Comparison of ENCODE assay signal across 4 fruit fly cellular contexts in genomic region chr2L:3587286-3587685, dm6.
TF ChIP-seq lines count a peak whose summit lies in the region.

No protein-coding gene starts in this region.

- TF ChIP-seq CTCF in whole organism, embryonic (GFP tag; optimal IDR thresholded peaks at IDR 0.05; lab: Kevin White, UChicago) = no peak

TF ChIP-seq in whole organism, embryonic, 481 proteins besides CTCF, POLR2A, EP300 and RAD21 (continues in another document):
- TF ChIP-seq Mrtf (GFP tag; IDR thresholded peaks at IDR 0.05; lab: Robert Waterston, UW) (no peak), CG10979 (tag; optimal IDR thresholded peaks at IDR 0.05; lab: Kevin White, UChicago) (peak; percentile 76), sc (optimal IDR thresholded peaks at IDR 0.05; lab: Kevin White, UChicago) (no peak), sc (GFP tag; optimal IDR thresholded peaks at IDR 0.05; lab: Kevin White, UChicago) (no peak), Camta (GFP tag; optimal IDR thresholded peaks at IDR 0.05; lab: Kevin White, UChicago) (peak; percentile 17), Ptx1 (GFP tag; IDR thresholded peaks at IDR 0.05; lab: Robert Waterston, UW) (peak; percentile 51), Awh (GFP tag; IDR thresholded peaks at IDR 0.05; lab: Robert Waterston, UW) (peak; percentile 48), gsb (GFP tag; IDR thresholded peaks at IDR 0.05; lab: Robert Waterston, UW) (no peak), croc (GFP tag; conservative IDR thresholded peaks at IDR 0.05; lab: Robert Waterston, UW) (peak; percentile 54; the same call in 2 of the 3 replicates), h (optimal IDR thresholded peaks at IDR 0.05; lab: Kevin White, UChicago) (no peak), tgo (GFP tag; IDR thresholded peaks at IDR 0.05; lab: Robert Waterston, UW) (no peak; the same call in 2 of the 3 replicates), CG3726 (GFP tag; IDR thresholded peaks at IDR 0.05; lab: Robert Waterston, UW) (no peak), knrl (GFP tag; IDR thresholded peaks at IDR 0.05; lab: Robert Waterston, UW; ENCODE audit: partially characterized antibody) (no peak), CG4707 (GFP tag; optimal IDR thresholded peaks at IDR 0.05; lab: Kevin White, UChicago) (peak; percentile 15), CG18599 (GFP tag; optimal IDR thresholded peaks at IDR 0.05; lab: Kevin White, UChicago) (peak; percentile 21), vvl (GFP tag; IDR thresholded peaks at IDR 0.05; lab: Robert Waterston, UW) (peak; percentile 23; the same call in 1 of the 2 replicates), CG1529 (GFP tag; optimal IDR thresholded peaks at IDR 0.05; lab: Kevin White, UChicago) (peak; percentile 30), onecut (GFP tag; IDR thresholded peaks at IDR 0.05; lab: Robert Waterston, UW) (0 out of 2 replicates have a peak, but pooled peaks have one; percentile 35), bab2 (GFP tag; optimal IDR thresholded peaks at IDR 0.05; lab: Kevin White, UChicago) (peak; percentile 41), ewg (GFP tag; optimal IDR thresholded peaks at IDR 0.05; lab: Kevin White, UChicago) (no peak), dysf (GFP tag; IDR thresholded peaks at IDR 0.05; lab: Robert Waterston, UW) (peak; percentile 49; the same call in 2 of the 3 replicates), chif (GFP tag; optimal IDR thresholded peaks at IDR 0.05; lab: Kevin White, UChicago) (peak; percentile 28 to 73)

TF ChIP-seq in whole organism, prepupa, 60 proteins besides CTCF, POLR2A, EP300 and RAD21 (continues in another document):
- TF ChIP-seq CG32006 (GFP tag; optimal IDR thresholded peaks at IDR 0.05; lab: Kevin White, UChicago) (no peak), CG6808 (GFP tag; optimal IDR thresholded peaks at IDR 0.05; lab: Kevin White, UChicago) (no peak), Blimp-1 (GFP tag; optimal IDR thresholded peaks at IDR 0.05; lab: Kevin White, UChicago) (no peak), CG11294 (GFP tag; IDR thresholded peaks at IDR 0.05; lab: Robert Waterston, UW) (no peak), CG11762 (GFP tag; optimal IDR thresholded peaks at IDR 0.05; lab: Kevin White, UChicago; ENCODE audit: insufficient read depth) (no peak), Sox102F (GFP tag; optimal IDR thresholded peaks at IDR 0.05; lab: Kevin White, UChicago) (peak; percentile 50), Hr4 (GFP tag; optimal IDR thresholded peaks at IDR 0.05; lab: Kevin White, UChicago) (no peak), CG7368 (GFP tag; optimal IDR thresholded peaks at IDR 0.05; lab: Kevin White, UChicago) (no peak), OdsH (GFP tag; optimal IDR thresholded peaks at IDR 0.05; lab: Kevin White, UChicago) (peak; percentile 17), acj6 (GFP tag; optimal IDR thresholded peaks at IDR 0.05; lab: Kevin White, UChicago) (no peak), CG3032 (tag; optimal IDR thresholded peaks at IDR 0.05; lab: Kevin White, UChicago) (no peak), spab (GFP tag; optimal IDR thresholded peaks at IDR 0.05; lab: Kevin White, UChicago) (no peak), CG6276 (GFP tag; optimal IDR thresholded peaks at IDR 0.05; lab: Kevin White, UChicago) (no peak), CG3919 (GFP tag; optimal IDR thresholded peaks at IDR 0.05; lab: Kevin White, UChicago) (peak; percentile 17), CG1621 (tag; optimal IDR thresholded peaks at IDR 0.05; lab: Kevin White, UChicago) (no peak), topi (GFP tag; optimal IDR thresholded peaks at IDR 0.05; lab: Kevin White, UChicago) (peak; percentile 53), CG6854 (GFP tag; optimal IDR thresholded peaks at IDR 0.05; lab: Kevin White, UChicago) (no peak), lz (GFP tag; optimal IDR thresholded peaks at IDR 0.05; lab: Kevin White, UChicago) (peak; percentile 43), CG10631 (GFP tag; optimal IDR thresholded peaks at IDR 0.05; lab: Kevin White, UChicago) (peak; percentile 13), Sox14 (GFP tag; optimal IDR thresholded peaks at IDR 0.05; lab: Kevin White, UChicago) (peak; percentile 2), eg (GFP tag; IDR thresholded peaks at IDR 0.05; lab: Robert Waterston, UW) (no peak), Met (GFP tag; optimal IDR thresholded peaks at IDR 0.05; lab: Kevin White, UChicago) (peak; percentile 53), CG16779 (tag; optimal IDR thresholded peaks at IDR 0.05; lab: Kevin White, UChicago) (no peak), salr (GFP tag; optimal IDR thresholded peaks at IDR 0.05; lab: Kevin White, UChicago) (no peak), Ets96B (tag; optimal IDR thresholded peaks at IDR 0.05; lab: Kevin White, UChicago) (no peak)

TF ChIP-seq in whole organism, pupa, 21 proteins besides CTCF, POLR2A, EP300 and RAD21:
- TF ChIP-seq rn (GFP tag; IDR thresholded peaks at IDR 0.05; lab: Robert Waterston, UW) (no peak), D1 (tag; optimal IDR thresholded peaks at IDR 0.05; lab: Kevin White, UChicago) (no peak), CG9948 (tag; optimal IDR thresholded peaks at IDR 0.05; lab: Kevin White, UChicago) (peak; percentile 4), CG17806 (tag; optimal IDR thresholded peaks at IDR 0.05; lab: Kevin White, UChicago) (no peak), EcR (GFP tag; optimal IDR thresholded peaks at IDR 0.05; lab: Kevin White, UChicago) (no peak), CG15710 (tag; optimal IDR thresholded peaks at IDR 0.05; lab: Kevin White, UChicago) (no peak), CG14655 (GFP tag; optimal IDR thresholded peaks at IDR 0.05; lab: Kevin White, UChicago) (peak; percentile 17), CG8159 (tag; optimal IDR thresholded peaks at IDR 0.05; lab: Kevin White, UChicago) (no peak)

TF ChIP-seq in whole organism, wandering third instar larva, 38 proteins besides CTCF, POLR2A, EP300 and RAD21:
- TF ChIP-seq Sp1 (GFP tag; optimal IDR thresholded peaks at IDR 0.05; lab: Kevin White, UChicago) (peak; percentile 50), rgr (GFP tag; optimal IDR thresholded peaks at IDR 0.05; lab: Kevin White, UChicago) (peak; percentile 43), woc (GFP tag; optimal IDR thresholded peaks at IDR 0.05; lab: Kevin White, UChicago) (peak; percentile 20), GATAd (GFP tag; optimal IDR thresholded peaks at IDR 0.05; lab: Kevin White, UChicago) (no peak), br (GFP tag; optimal IDR thresholded peaks at IDR 0.05; lab: Kevin White, UChicago) (peak; percentile 29), ey (GFP tag; optimal IDR thresholded peaks at IDR 0.05; lab: Kevin White, UChicago) (peak; percentile 51), CrebA (GFP tag; optimal IDR thresholded peaks at IDR 0.05; lab: Kevin White, UChicago; ENCODE audit: borderline replicate concordance) (no peak), HLH106 (tag; optimal IDR thresholded peaks at IDR 0.05; lab: Kevin White, UChicago) (peak; percentile 44), pan (optimal IDR thresholded peaks at IDR 0.05; lab: Kevin White, UChicago) (no peak), tai (GFP tag; optimal IDR thresholded peaks at IDR 0.05; lab: Kevin White, UChicago) (no peak), jim (GFP tag; optimal IDR thresholded peaks at IDR 0.05; lab: Kevin White, UChicago) (no peak), Dfd (GFP tag; optimal IDR thresholded peaks at IDR 0.05; lab: Kevin White, UChicago) (no peak), Hnf4 (GFP tag; optimal IDR thresholded peaks at IDR 0.05; lab: Kevin White, UChicago) (peak; percentile 61), Vsx2 (GFP tag; optimal IDR thresholded peaks at IDR 0.05; lab: Kevin White, UChicago; ENCODE audit: partially characterized antibody) (no peak), Hr83 (GFP tag; optimal IDR thresholded peaks at IDR 0.05; lab: Kevin White, UChicago; ENCODE audit: poor library complexity, severe bottlenecking) (no peak), dl (GFP tag; optimal IDR thresholded peaks at IDR 0.05; lab: Kevin White, UChicago; ENCODE audit: insufficient read depth in 1 of 2, partially characterized antibody in 2 of 2) (no peak), CG32264 (GFP tag; optimal IDR thresholded peaks at IDR 0.05; lab: Kevin White, UChicago) (no peak), psq (GFP tag; optimal IDR thresholded peaks at IDR 0.05; lab: Kevin White, UChicago) (peak; percentile 13), OdsH (GFP tag; optimal IDR thresholded peaks at IDR 0.05; lab: Kevin White, UChicago) (peak; percentile 61), dmrt93B (GFP tag; optimal IDR thresholded peaks at IDR 0.05; lab: Kevin White, UChicago) (peak; percentile 16), usp (GFP tag; optimal IDR thresholded peaks at IDR 0.05; lab: Kevin White, UChicago) (no peak), foxo (GFP tag; optimal IDR thresholded peaks at IDR 0.05; lab: Kevin White, UChicago) (peak in 1 of 2 experiments; percentile 40), h (GFP tag; optimal IDR thresholded peaks at IDR 0.05; lab: Kevin White, UChicago) (peak; percentile 61), Dif (GFP tag; optimal IDR thresholded peaks at IDR 0.05; lab: Kevin White, UChicago; ENCODE audit: partially characterized antibody) (no peak), fru (GFP tag; optimal IDR thresholded peaks at IDR 0.05; lab: Kevin White, UChicago) (peak; percentile 58), Mio (GFP tag; optimal IDR thresholded peaks at IDR 0.05; lab: Kevin White, UChicago) (no peak), sage (GFP tag; optimal IDR thresholded peaks at IDR 0.05; lab: Kevin White, UChicago) (no peak)

Comparison
In these comparisons a context has a peak if more than half of its experiments do, and no peak if none do; other contexts are left out.
1. Of the 7 proteins assayed by ChIP-seq in both whole organism, embryonic and whole organism, prepupa: peak only in whole organism, embryonic: Blimp-1; only in whole organism, prepupa: Gug and Hr39; in both: Sox102F; in neither: 3.